Fruit fly (Drosophila melanogaster): ENCODE data around the gene CG10561.

- TF ChIP-seq CG12768 (GFP tag; optimal IDR thresholded peaks at IDR 0.05) (no peak), cnc (optimal IDR thresholded peaks at IDR 0.05) (no peak), pad (GFP tag; optimal IDR thresholded peaks at IDR 0.05) (no peak), cic (GFP tag; optimal IDR thresholded peaks at IDR 0.05) (no peak)
Observed at dm6 chr2L:19114183-19114776, at the start of gene CG10561.
